Worm (Caenorhabditis elegans): ENCODE data around the gene ges-1.

Gene ges-1

ce11 chrV:1442042-1442441 is 10.1 kb upstream of the ges-1 start, which contains the start of gene cnc-11:
cnc-11 (plus strand) TSS chrV:1442342.
- no peak for TF ChIP-seq egl-5 (tag; optimal IDR thresholded peaks at IDR 0.05)
- no peak for TF ChIP-seq skn-1 (tag; optimal IDR thresholded peaks at IDR 0.05)
- TF ChIP-seq ama-1 (optimal IDR thresholded peaks at IDR 0.05): no peak
- TF ChIP-seq jun-1 (tag; optimal IDR thresholded peaks at IDR 0.05): no peak
- TF ChIP-seq daf-12 (tag; optimal IDR thresholded peaks at IDR 0.05): no peak
- no peak for TF ChIP-seq aly-2 (tag; optimal IDR thresholded peaks at IDR 0.05)
- TF ChIP-seq elt-2 (tag; optimal IDR thresholded peaks at IDR 0.05): no peak
- no peak for TF ChIP-seq ceh-9 (tag; optimal IDR thresholded peaks at IDR 0.05)
- no peak for TF ChIP-seq ZK546.5 (tag; optimal IDR thresholded peaks at IDR 0.05)
- TF ChIP-seq ceh-82 (tag; optimal IDR thresholded peaks at IDR 0.05): no peak
- no peak for TF ChIP-seq lin-15B (tag; optimal IDR thresholded peaks at IDR 0.05)
- TF ChIP-seq lin-39 (tag; optimal IDR thresholded peaks at IDR 0.05): no peak
- TF ChIP-seq nhr-28 (tag; optimal IDR thresholded peaks at IDR 0.05): no peak
- no peak for TF ChIP-seq zag-1 (tag; optimal IDR thresholded peaks at IDR 0.05)
- no peak for TF ChIP-seq nhr-67 (tag; optimal IDR thresholded peaks at IDR 0.05)
- TF ChIP-seq ztf-4 (tag; optimal IDR thresholded peaks at IDR 0.05): no peak
- TF ChIP-seq nhr-25 (tag; optimal IDR thresholded peaks at IDR 0.05): no peak
- no peak for TF ChIP-seq eor-1 (tag; optimal IDR thresholded peaks at IDR 0.05)
- no peak for TF ChIP-seq elt-1 (tag; optimal IDR thresholded peaks at IDR 0.05)
- no peak for TF ChIP-seq nfya-1 (tag; optimal IDR thresholded peaks at IDR 0.05; ENCODE audit: insufficient read depth)

ce11 chrV:1438832-1439231 is 6.9 kb upstream of the ges-1 start, which contains the start of gene R09B5.11:
R09B5.11 (plus strand) TSS chrV:1439205.
- peak; percentile 12 for TF ChIP-seq nhr-23 (tag; optimal IDR thresholded peaks at IDR 0.05)
- no peak for TF ChIP-seq ztf-4 (tag; optimal IDR thresholded peaks at IDR 0.05)
- peak; percentile 62 for TF ChIP-seq nhr-43 (tag; optimal IDR thresholded peaks at IDR 0.05; ENCODE audit: poor library complexity, severe bottlenecking)
- TF ChIP-seq egl-27 (tag; optimal IDR thresholded peaks at IDR 0.05): no peak
- TF ChIP-seq lsy-12 (tag; optimal IDR thresholded peaks at IDR 0.05): no peak
- TF ChIP-seq hmg-11 (tag; optimal IDR thresholded peaks at IDR 0.05): no peak
- no peak for TF ChIP-seq unc-62 (GFP tag; optimal IDR thresholded peaks at IDR 0.05)
- TF ChIP-seq mdl-1 (tag; optimal IDR thresholded peaks at IDR 0.05): no peak
- no peak for TF ChIP-seq mml-1 (tag; optimal IDR thresholded peaks at IDR 0.05)

ce11 chrV:1438205-1438604 is 6.3 kb upstream of the ges-1 start:
- TF ChIP-seq ZK546.5 (tag; optimal IDR thresholded peaks at IDR 0.05): no peak
- TF ChIP-seq fkh-10 (GFP tag; optimal IDR thresholded peaks at IDR 0.05): no peak
- TF ChIP-seq nhr-23 (tag; optimal IDR thresholded peaks at IDR 0.05): peak; percentile 40
- TF ChIP-seq pqm-1 (tag; optimal IDR thresholded peaks at IDR 0.05): no peak

ce11 chrV:1435106-1435505 is 3.2 kb upstream of the ges-1 start:
- no peak for TF ChIP-seq unc-62 (GFP tag; optimal IDR thresholded peaks at IDR 0.05)
- no peak for TF ChIP-seq nhr-28 (tag; optimal IDR thresholded peaks at IDR 0.05)
- no peak for TF ChIP-seq nhr-25 (tag; optimal IDR thresholded peaks at IDR 0.05)
- TF ChIP-seq nhr-23 (tag; optimal IDR thresholded peaks at IDR 0.05): no peak
- TF ChIP-seq pha-4 (tag; optimal IDR thresholded peaks at IDR 0.05): no peak
- no peak for TF ChIP-seq elt-2 (tag; optimal IDR thresholded peaks at IDR 0.05)
- TF ChIP-seq ztf-11 (tag; optimal IDR thresholded peaks at IDR 0.05): no peak
- no peak for TF ChIP-seq elt-1 (tag; optimal IDR thresholded peaks at IDR 0.05)
- no peak for TF ChIP-seq mdl-1 (tag; optimal IDR thresholded peaks at IDR 0.05)
- TF ChIP-seq eor-1 (tag; optimal IDR thresholded peaks at IDR 0.05): no peak
- no peak for TF ChIP-seq egl-5 (tag; optimal IDR thresholded peaks at IDR 0.05)
- TF ChIP-seq tbx-2 (tag; optimal IDR thresholded peaks at IDR 0.05): no peak
- no peak for TF ChIP-seq fkh-10 (GFP tag; optimal IDR thresholded peaks at IDR 0.05)
- no peak for TF ChIP-seq nhr-77 (tag; optimal IDR thresholded peaks at IDR 0.05)
- no peak for TF ChIP-seq snpc-4 (tag; optimal IDR thresholded peaks at IDR 0.05)
- TF ChIP-seq ceh-28 (tag; optimal IDR thresholded peaks at IDR 0.05): no peak

- TF ChIP-seq ceh-16 (tag; optimal IDR thresholded peaks at IDR 0.05): no peak
- TF ChIP-seq ceh-9 (tag; optimal IDR thresholded peaks at IDR 0.05): no peak
- TF ChIP-seq nhr-25 (tag; optimal IDR thresholded peaks at IDR 0.05): no peak
- no peak for TF ChIP-seq nhr-43 (tag; optimal IDR thresholded peaks at IDR 0.05; ENCODE audit: poor library complexity, severe bottlenecking)
- no peak for TF ChIP-seq eor-1 (tag; optimal IDR thresholded peaks at IDR 0.05)
- TF ChIP-seq mdl-1 (tag; optimal IDR thresholded peaks at IDR 0.05): no peak
- no peak for TF ChIP-seq nhr-28 (tag; optimal IDR thresholded peaks at IDR 0.05)
- no peak for TF ChIP-seq ama-1 (optimal IDR thresholded peaks at IDR 0.05)
- TF ChIP-seq nfya-1 (tag; optimal IDR thresholded peaks at IDR 0.05; ENCODE audit: insufficient read depth): no peak
- no peak for TF ChIP-seq tbx-2 (tag; optimal IDR thresholded peaks at IDR 0.05)
Observed at ce11 chrV:1434398-1434797, 2.5 kb upstream of the ges-1 start.
